Worm (Caenorhabditis elegans): Measurements from ENCODE around the gene Y45F3A.4.

- TF ChIP-seq F55B11.4 (tag; optimal IDR thresholded peaks at IDR 0.05; ENCODE audit: borderline replicate concordance, insufficient read depth) (no peak), sea-2 (GFP tag; IDR thresholded peaks at IDR 0.05) (no peak), egrh-3 (GFP tag; IDR thresholded peaks at IDR 0.05) (no peak), unc-62 (GFP tag; optimal IDR thresholded peaks at IDR 0.05) (no peak)
Measured at ce11 chrIII:10538757-10539213, 36.4 kb downstream of the Y45F3A.4 start, which contains the start of gene nlp-68.

Measured in whole organism, young adult.